Worm (Caenorhabditis elegans) whole organism, L2 larva: ENCODE measurements around the gene Y26E6A.3.

ENCODE experiments used
- C34F6.9 ChIP-seq: fragments of 150-350 bp; optimal IDR thresholded peaks from 2 replicates; lab custom pipeline; 2014; ENCODE audit warnings: missing biosample characterization, missing genetic modification characterization
- F13H6.1 ChIP-seq: sonication (generic microtip); optimal IDR thresholded peaks from 2 replicates; lab custom pipeline; 2016; ENCODE audit warnings: missing genetic modification characterization, missing compliant biosample characterization
- R02D3.7 ChIP-seq: fragments of 150-350 bp; optimal IDR thresholded peaks from 2 replicates; lab custom pipeline; 2014; ENCODE audit warnings: missing biosample characterization, missing genetic modification characterization
- ZK546.5 ChIP-seq: sonication (generic microtip); optimal IDR thresholded peaks from 2 replicates; lab custom pipeline; 2017; ENCODE audit warnings: missing biosample characterization, missing genetic modification characterization
- alr-1 ChIP-seq: fragments of 150-350 bp; optimal IDR thresholded peaks from 2 replicates; lab custom pipeline; 2014; ENCODE audit warnings: missing biosample characterization, missing genetic modification characterization
- ama-1 ChIP-seq: fragments of 150-350 bp; optimal IDR thresholded peaks from 2 replicates; lab custom pipeline; 2018; ENCODE audit warnings: inconsistent platforms
- blmp-1 ChIP-seq: sonication (generic microtip); optimal IDR thresholded peaks from 2 replicates; lab custom pipeline; 2017; ENCODE audit warnings: missing genetic modification characterization, mild to moderate bottlenecking, missing compliant biosample characterization, antibody characterized with exemption, moderate library complexity; ENCODE audit not compliant: insufficient read depth
- ceh-16 ChIP-seq: fragments of 150-350 bp; optimal IDR thresholded peaks from 2 replicates; lab custom pipeline; 2014; ENCODE audit warnings: missing biosample characterization, missing genetic modification characterization
- ceh-82 ChIP-seq: fragments of 150-350 bp; optimal IDR thresholded peaks from 2 replicates; lab custom pipeline; 2014; ENCODE audit warnings: missing biosample characterization, missing genetic modification characterization
- crh-2 ChIP-seq: sonication (generic microtip); optimal IDR thresholded peaks from 2 replicates; lab custom pipeline; 2017; ENCODE audit warnings: missing biosample characterization, missing genetic modification characterization
- dmd-4 ChIP-seq: sonication (generic microtip); optimal IDR thresholded peaks from 2 replicates; lab custom pipeline; 2017; ENCODE audit warnings: missing biosample characterization, missing genetic modification characterization
- egl-27 ChIP-seq: sonication (generic microtip); optimal IDR thresholded peaks from 3 replicates; lab custom pipeline; 2017; ENCODE audit warnings: missing biosample characterization, missing genetic modification reagents, missing genetic modification characterization
- elt-1 ChIP-seq: fragments of 150-350 bp; optimal IDR thresholded peaks from 2 replicates; lab custom pipeline; 2014; ENCODE audit warnings: missing biosample characterization, missing genetic modification characterization
- elt-3 ChIP-seq: sonication (generic microtip); optimal IDR thresholded peaks from 2 replicates; lab custom pipeline; 2017; ENCODE audit warnings: missing biosample characterization, missing genetic modification characterization
- fos-1 ChIP-seq: fragments of 150-350 bp; optimal IDR thresholded peaks from 2 replicates; lab custom pipeline; 2014; ENCODE audit warnings: missing biosample characterization, missing genetic modification characterization
- gmeb-1 ChIP-seq: fragments of 150-350 bp; optimal IDR thresholded peaks from 2 replicates; lab custom pipeline; 2014; ENCODE audit warnings: missing biosample characterization, missing genetic modification characterization
- lin-11 ChIP-seq: fragments of 150-350 bp; sonication (generic microtip); optimal IDR thresholded peaks from 2 replicates; lab custom pipeline; 2014; ENCODE audit warnings: missing biosample characterization, missing genetic modification characterization, inconsistent platforms, mixed read lengths
- lin-13 ChIP-seq: fragments of 150-350 bp; optimal IDR thresholded peaks from 2 replicates; lab custom pipeline; 2014; ENCODE audit warnings: missing biosample characterization, missing genetic modification reagents, missing genetic modification characterization
- lsy-2 ChIP-seq, 2 experiments: fragments of 150-350 bp in 1 of 2; sonication (generic microtip) in 1 of 2; optimal IDR thresholded peaks; 2 replicates each; lab custom pipeline; 2014 to 2017; ENCODE audit warnings: missing biosample characterization in 2 of 2, missing genetic modification characterization in 2 of 2
- mab-5 ChIP-seq: fragments of 150-350 bp; optimal IDR thresholded peaks from 2 replicates; lab custom pipeline; 2014; ENCODE audit warnings: missing biosample characterization, missing genetic modification characterization
- mbf-1 ChIP-seq: sonication (generic microtip); optimal IDR thresholded peaks from 2 replicates; lab custom pipeline; 2017; ENCODE audit warnings: missing biosample characterization, missing genetic modification characterization
- mdl-1 ChIP-seq, 2 experiments: fragments of 150-350 bp in 1 of 2; sonication (generic microtip) in 1 of 2; optimal IDR thresholded peaks; 2 replicates each; lab custom pipeline; 2017; ENCODE audit warnings: missing biosample characterization in 2 of 2, missing genetic modification characterization in 2 of 2
- nhr-10 ChIP-seq: sonication (generic microtip); optimal IDR thresholded peaks from 2 replicates; lab custom pipeline; 2017; ENCODE audit warnings: missing biosample characterization, missing genetic modification characterization
- nhr-11 ChIP-seq: fragments of 150-350 bp; optimal IDR thresholded peaks from 2 replicates; lab custom pipeline; 2014; ENCODE audit warnings: missing biosample characterization, missing genetic modification characterization
- nhr-129 ChIP-seq: fragments of 150-350 bp; optimal IDR thresholded peaks from 2 replicates; lab custom pipeline; 2014; ENCODE audit warnings: missing biosample characterization, missing genetic modification characterization
- nhr-21 ChIP-seq: fragments of 150-350 bp; optimal IDR thresholded peaks from 2 replicates; lab custom pipeline; 2014; ENCODE audit warnings: missing biosample characterization, missing genetic modification characterization
- nhr-23 ChIP-seq: fragments of 150-350 bp; optimal IDR thresholded peaks from 2 replicates; lab custom pipeline; 2014; ENCODE audit warnings: missing biosample characterization, missing genetic modification reagents, missing genetic modification characterization
- nhr-25 ChIP-seq: fragments of 150-350 bp; sonication (generic microtip); optimal IDR thresholded peaks from 3 replicates; lab custom pipeline; 2014; ENCODE audit warnings: missing biosample characterization, missing genetic modification characterization
- nhr-6 ChIP-seq: fragments of 150-350 bp; optimal IDR thresholded peaks from 2 replicates; lab custom pipeline; 2014; ENCODE audit warnings: missing biosample characterization, missing genetic modification characterization
- nhr-77 ChIP-seq: fragments of 150-350 bp; optimal IDR thresholded peaks from 2 replicates; lab custom pipeline; 2014; ENCODE audit warnings: missing biosample characterization, missing genetic modification characterization
- peb-1 ChIP-seq: fragments of 150-350 bp; optimal IDR thresholded peaks from 2 replicates; lab custom pipeline; 2014; ENCODE audit warnings: missing biosample characterization, missing genetic modification characterization
- sem-4 ChIP-seq: fragments of 150-350 bp; optimal IDR thresholded peaks from 2 replicates; lab custom pipeline; 2014; ENCODE audit warnings: missing biosample characterization, missing genetic modification reagents, missing genetic modification characterization
- skn-1 ChIP-seq: sonication (generic microtip); optimal IDR thresholded peaks from 2 replicates; lab custom pipeline; 2017; ENCODE audit warnings: missing biosample characterization, missing genetic modification characterization
- sma-3 ChIP-seq: sonication (generic microtip); optimal IDR thresholded peaks from 2 replicates; lab custom pipeline; 2016; ENCODE audit warnings: missing genetic modification reagents, missing genetic modification characterization, missing compliant biosample characterization
- sma-9 ChIP-seq, 2 experiments: fragments of 150-350 bp in 1 of 2; sonication (generic microtip) in 1 of 2; optimal IDR thresholded peaks; 2 replicates each; lab custom pipeline; 2014 to 2016; ENCODE audit warnings: missing genetic modification characterization in 2 of 2, mild to moderate bottlenecking in 1 of 2, missing biosample characterization in 1 of 2, missing compliant biosample characterization in 1 of 2, missing genetic modification reagents in 1 of 2, moderate library complexity in 1 of 2
- snpc-4 ChIP-seq: fragments of 150-350 bp; optimal IDR thresholded peaks from 2 replicates; lab custom pipeline; 2014; ENCODE audit warnings: missing biosample characterization, missing genetic modification characterization
- unc-55 ChIP-seq: fragments of 150-350 bp; sonication (generic microtip); optimal IDR thresholded peaks from 3 replicates; lab custom pipeline; 2014; ENCODE audit warnings: missing biosample characterization, missing genetic modification reagents, missing genetic modification characterization
- ztf-1 ChIP-seq: fragments of 200-800 bp; sonication (Bioruptor generic); conservative IDR thresholded peaks from 2 replicates; pipeline ENCODE4 v1.3.6; 2022; ENCODE audit warnings: missing genetic modification characterization, missing compliant biosample characterization
- ztf-11 ChIP-seq: sonication (generic microtip); optimal IDR thresholded peaks from 2 replicates; lab custom pipeline; 2017; ENCODE audit warnings: missing biosample characterization, missing genetic modification characterization
- ztf-4 ChIP-seq: fragments of 150-350 bp; optimal IDR thresholded peaks from 2 replicates; lab custom pipeline; 2014; ENCODE audit warnings: missing biosample characterization, missing genetic modification characterization

The Y26E6A.3 gene

ce11 chrX:13934574-13934973 lies 24.8 kb upstream of the Y26E6A.3 start, which contains the start of gene elt-3:
elt-3 (plus strand) TSS chrX:13934874.
- TF ChIP-seq egl-27 (tag; lab: Kevin White, UChicago) = no peak
- TF ChIP-seq snpc-4 = no peak
- no peak for TF ChIP-seq ceh-82 (tag; lab: Kevin White, UChicago)
- no peak for TF ChIP-seq mbf-1 (tag; lab: Kevin White, UChicago)
- TF ChIP-seq nhr-23 (tag; lab: Kevin White, UChicago) = no peak
- TF ChIP-seq unc-55 (GFP tag; lab: Kevin White, UChicago) = no peak
- TF ChIP-seq R02D3.7 = no peak
- TF ChIP-seq crh-2 (tag; lab: Kevin White, UChicago) = no peak
- no peak for TF ChIP-seq ztf-1 (GFP tag; lab: Robert Waterston, UW)
- TF ChIP-seq peb-1 (tag; lab: Kevin White, UChicago) = no peak
- no peak for TF ChIP-seq mdl-1 (tag; optimal IDR thresholded peaks at IDR 0.05; lab: Kevin White, UChicago)
- TF ChIP-seq alr-1 = no peak
- TF ChIP-seq dmd-4 = no peak
- TF ChIP-seq lin-13 = no peak
- no peak for TF ChIP-seq lin-11 (tag; lab: Kevin White, UChicago)
- TF ChIP-seq C34F6.9 (tag; lab: Kevin White, UChicago) = no peak
- TF ChIP-seq nhr-77 (tag; lab: Kevin White, UChicago) = no peak
- TF ChIP-seq ama-1 (lab: Kevin White, UChicago) = no peak

DNA sequence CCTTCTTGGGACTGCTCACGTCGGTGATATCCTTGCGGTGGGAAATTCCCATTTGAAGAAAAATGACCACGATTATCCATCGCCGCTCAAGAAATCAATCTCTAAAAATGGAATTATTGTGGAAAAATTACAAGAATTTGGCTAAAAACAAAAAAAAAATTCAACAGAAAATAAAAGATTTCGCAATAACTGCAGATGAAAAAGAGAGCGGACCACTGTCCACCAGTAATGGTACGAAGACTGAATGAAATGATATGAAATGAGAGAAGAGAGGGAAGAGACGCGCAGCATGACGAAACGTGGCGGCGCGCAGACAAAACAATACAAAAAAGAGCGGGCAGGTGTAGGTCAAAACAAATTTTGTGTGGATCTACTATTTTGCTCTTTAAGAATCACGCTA lies 19.8 kb upstream of the Y26E6A.3 start, which contains the start of gene meg-1:
meg-1 (minus strand) TSS at position 101 of the 400 bp plus-strand sequence.
- no peak for TF ChIP-seq ztf-11
- no peak for TF ChIP-seq ZK546.5 (tag; lab: Kevin White, UChicago)
- TF ChIP-seq nhr-11 (tag; lab: Kevin White, UChicago) = no peak
- TF ChIP-seq blmp-1 (tag; lab: Kevin White, UChicago) = no peak
- TF ChIP-seq F13H6.1 (tag; lab: Kevin White, UChicago) = no peak
- no peak for TF ChIP-seq mab-5
- TF ChIP-seq, all 48 proteins: peak for 0

ce11 chrX:13928532-13928931 lies 18.8 kb upstream of the Y26E6A.3 start:
- TF ChIP-seq ama-1 (lab: Kevin White, UChicago) = no peak
- TF ChIP-seq lin-11 (tag; lab: Kevin White, UChicago) = no peak
- TF ChIP-seq skn-1 (tag; lab: Kevin White, UChicago) = no peak
- TF ChIP-seq nhr-23 (tag; lab: Kevin White, UChicago) = no peak
- TF ChIP-seq nhr-77 (tag; lab: Kevin White, UChicago) = no peak
- no peak for TF ChIP-seq elt-1
- no peak for TF ChIP-seq ztf-11
- TF ChIP-seq peb-1 (tag; lab: Kevin White, UChicago) = no peak
- no peak for TF ChIP-seq lsy-2 (tag; optimal IDR thresholded peaks at IDR 0.05; lab: Kevin White, UChicago)
- TF ChIP-seq dmd-4 = no peak
- TF ChIP-seq unc-55 (GFP tag; lab: Kevin White, UChicago) = no peak
- TF ChIP-seq sma-3 (GFP tag; lab: Kevin White, UChicago) = no peak
- TF ChIP-seq ztf-1 (GFP tag; lab: Robert Waterston, UW) = no peak
- no peak for TF ChIP-seq nhr-10 (tag; lab: Kevin White, UChicago)
- TF ChIP-seq nhr-11 (tag; lab: Kevin White, UChicago) = no peak

DNA sequence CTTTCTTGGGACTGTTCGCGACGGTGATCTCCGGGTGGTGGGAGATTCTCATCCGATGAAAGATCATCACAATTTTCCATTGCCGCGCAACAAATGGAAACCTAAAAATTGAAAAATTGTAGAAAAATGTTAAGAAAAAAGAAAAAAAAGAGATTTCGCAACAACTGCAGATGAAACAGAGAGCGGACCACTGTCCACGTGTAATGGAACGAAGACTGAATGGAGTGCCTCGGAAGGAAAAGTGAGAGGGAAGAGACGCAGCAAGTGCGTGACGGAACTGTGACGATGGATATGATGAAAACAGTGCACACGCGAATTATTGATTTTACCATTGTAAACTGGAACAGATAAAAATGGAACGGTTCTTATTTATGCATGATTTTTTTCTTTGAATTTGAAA lies 16.3 kb upstream of the Y26E6A.3 start, which contains the start of gene meg-2:
meg-2 (minus strand) TSS at position 101 of the 400 bp plus-strand sequence.
- TF ChIP-seq ceh-82 (tag; lab: Kevin White, UChicago) = no peak
- TF ChIP-seq nhr-21 (tag; lab: Kevin White, UChicago) = no peak
- no peak for TF ChIP-seq ztf-4 (tag; lab: Kevin White, UChicago)
- no peak for TF ChIP-seq ceh-16 (tag; lab: Kevin White, UChicago)
- TF ChIP-seq R02D3.7 = no peak
- no peak for TF ChIP-seq elt-3 (tag; lab: Kevin White, UChicago)
- TF ChIP-seq skn-1 (tag; lab: Kevin White, UChicago) = no peak

DNA sequence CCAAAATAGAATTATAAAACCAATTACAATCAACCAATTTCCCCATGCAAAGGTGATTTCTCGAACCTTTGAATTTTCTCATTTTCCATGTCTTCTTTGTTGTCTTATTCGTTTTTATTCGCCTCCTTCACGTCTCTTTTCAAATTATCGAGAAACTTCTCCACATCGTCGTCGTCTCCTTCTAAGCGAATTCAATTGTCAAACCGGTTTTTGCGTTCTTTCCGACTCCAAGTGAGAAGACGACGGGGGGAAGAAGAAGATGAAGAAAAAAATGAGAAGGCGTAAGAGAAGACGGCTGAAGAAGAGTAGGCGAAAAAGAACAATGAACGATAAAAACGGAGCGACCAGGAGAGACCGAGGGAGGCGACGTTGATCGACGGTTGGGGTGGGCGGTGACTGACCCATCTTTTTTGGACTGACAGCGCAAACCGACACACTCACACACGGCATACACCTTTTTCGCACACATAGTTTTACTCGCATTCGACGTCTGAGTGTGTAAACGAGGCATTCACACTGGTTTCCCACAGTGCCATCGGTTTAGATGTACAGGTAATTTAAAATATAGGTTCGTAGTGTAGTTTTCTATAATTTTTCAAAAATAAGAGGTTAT lies 10.7 kb upstream of the Y26E6A.3 start:
- TF ChIP-seq elt-1 (no peak), skn-1 (tag; lab: Kevin White, UChicago) (no peak), nhr-23 (tag; lab: Kevin White, UChicago) (no peak), nhr-21 (tag; lab: Kevin White, UChicago) (peak; percentile 59), C34F6.9 (tag; lab: Kevin White, UChicago) (peak; percentile 28), sma-3 (GFP tag; lab: Kevin White, UChicago) (peak; percentile 86), unc-55 (GFP tag; lab: Kevin White, UChicago) (peak; percentile 18), gmeb-1 (tag; lab: Kevin White, UChicago) (peak; percentile 31), crh-2 (tag; lab: Kevin White, UChicago) (peak; percentile 74), ZK546.5 (tag; lab: Kevin White, UChicago) (no peak), ztf-4 (tag; lab: Kevin White, UChicago) (peak; percentile 10), lsy-2 (tag; optimal IDR thresholded peaks at IDR 0.05; lab: Kevin White, UChicago) (peak in 1 of 2 experiments; percentile 38), nhr-6 (tag; lab: Kevin White, UChicago) (peak; percentile 78), sma-9 (GFP tag; optimal IDR thresholded peaks at IDR 0.05; lab: Kevin White, UChicago) (peak; percentile 50), sma-9 (tag; optimal IDR thresholded peaks at IDR 0.05; lab: Kevin White, UChicago) (no peak), fos-1 (peak; percentile 27), alr-1 (no peak), egl-27 (tag; lab: Kevin White, UChicago) (peak; percentile 83), F13H6.1 (tag; lab: Kevin White, UChicago) (peak; percentile 60), sem-4 (tag; lab: Kevin White, UChicago) (peak; percentile 88), lin-13 (peak; percentile 40), nhr-129 (tag; lab: Kevin White, UChicago) (peak; percentile 53), nhr-25 (tag; lab: Kevin White, UChicago) (peak; percentile 94), ceh-16 (tag; lab: Kevin White, UChicago) (peak; percentile 52), blmp-1 (tag; lab: Kevin White, UChicago) (peak; percentile 33), ztf-1 (GFP tag; lab: Robert Waterston, UW) (no peak)
